Worm (Caenorhabditis elegans): ENCODE measurements around the gene ifb-2.
A peak's percentile ranks its signal among the peaks of the same experiment; 100 is the strongest.

The ifb-2 gene

ce11 chrII:5701485-5701884 is 48.5 kb upstream of the ifb-2 start (continued):
- TF ChIP-seq zip-4 (GFP tag; optimal IDR thresholded peaks at IDR 0.05), result peak; percentile 58
- peak; percentile 89 for TF ChIP-seq nhr-47 (tag; optimal IDR thresholded peaks at IDR 0.05)
- peak; percentile 78 for TF ChIP-seq swsn-7 (tag; optimal IDR thresholded peaks at IDR 0.05)
- TF ChIP-seq F16B12.6 (tag; optimal IDR thresholded peaks at IDR 0.05), result peak; percentile 12
- no peak for TF ChIP-seq C34B4.2 (tag; optimal IDR thresholded peaks at IDR 0.05)
- TF ChIP-seq snpc-4 (tag; optimal IDR thresholded peaks at IDR 0.05), result peak; percentile 99
- TF ChIP-seq irx-1 (tag; optimal IDR thresholded peaks at IDR 0.05), result peak; percentile 58
- peak; percentile 56 to 69 for TF ChIP-seq efl-1 (optimal IDR thresholded peaks at IDR 0.05)
- peak; percentile 32 to 95 for TF ChIP-seq efl-1 (GFP tag; optimal IDR thresholded peaks at IDR 0.05 in 1 of 2)
- TF ChIP-seq pag-3 (tag; optimal IDR thresholded peaks at IDR 0.05; ENCODE audit: borderline replicate concordance, insufficient read depth), result no peak
- TF ChIP-seq dsc-1 (tag; optimal IDR thresholded peaks at IDR 0.05), result peak; percentile 71
- peak; percentile 71 for TF ChIP-seq lin-14 (GFP tag; optimal IDR thresholded peaks at IDR 0.05)
- TF ChIP-seq ama-1 (optimal IDR thresholded peaks at IDR 0.05), result peak; percentile 84
- TF ChIP-seq mdl-1 (tag; optimal IDR thresholded peaks at IDR 0.05), result peak in 1 of 2 experiments; percentile 73
- peak; percentile 36 for TF ChIP-seq lir-3 (tag; optimal IDR thresholded peaks at IDR 0.05; ENCODE audit: poor library complexity)
- peak; percentile 44 to 80 (median 70) for TF ChIP-seq ceh-82 (tag; optimal IDR thresholded peaks at IDR 0.05)
- TF ChIP-seq lin-13 (GFP tag; optimal IDR thresholded peaks at IDR 0.05), result peak; percentile 53
- TF ChIP-seq lin-35 (GFP tag; optimal IDR thresholded peaks at IDR 0.05), result peak; percentile 45 to 72
- no peak for TF ChIP-seq efl-3 (GFP tag; optimal IDR thresholded peaks at IDR 0.05)
- peak; percentile 34 for TF ChIP-seq skn-1 (tag; optimal IDR thresholded peaks at IDR 0.05)

ce11 chrII:5702611-5703192 is 47.3 kb upstream of the ifb-2 start:
- peak; percentile 46 for TF ChIP-seq lin-14 (GFP tag; optimal IDR thresholded peaks at IDR 0.05)
- TF ChIP-seq ets-5 (GFP tag; IDR thresholded peaks at IDR 0.05), result no peak
- no peak for TF ChIP-seq tbx-2 (tag; optimal IDR thresholded peaks at IDR 0.05)
- TF ChIP-seq dsc-1 (tag; optimal IDR thresholded peaks at IDR 0.05), result no peak
- peak; percentile 29 for TF ChIP-seq fkh-10 (GFP tag; optimal IDR thresholded peaks at IDR 0.05)
- no peak for TF ChIP-seq alr-1 (tag; optimal IDR thresholded peaks at IDR 0.05; ENCODE audit: borderline replicate concordance)
- TF ChIP-seq nhr-237 (tag; optimal IDR thresholded peaks at IDR 0.05), result no peak
- TF ChIP-seq grh-1 (GFP tag; IDR thresholded peaks at IDR 0.05), result no peak
- TF ChIP-seq zag-1 (tag; optimal IDR thresholded peaks at IDR 0.05), result no peak
- TF ChIP-seq fkh-4 (tag; optimal IDR thresholded peaks at IDR 0.05; ENCODE audit: borderline replicate concordance), result no peak
- TF ChIP-seq nhr-85 (tag), result peak; percentile 78
- no peak for TF ChIP-seq dpl-1 (GFP tag; optimal IDR thresholded peaks at IDR 0.05)
- peak; percentile 69 for TF ChIP-seq blmp-1 (tag; optimal IDR thresholded peaks at IDR 0.05)
- TF ChIP-seq efl-1 (optimal IDR thresholded peaks at IDR 0.05), result no peak
- peak in 1 of 2 experiments; percentile 50 for TF ChIP-seq efl-1 (GFP tag; optimal IDR thresholded peaks at IDR 0.05 in 1 of 2)
- TF ChIP-seq aha-1 (tag; optimal IDR thresholded peaks at IDR 0.05), result no peak
- peak; percentile 29 for TF ChIP-seq snu-23 (GFP tag; optimal IDR thresholded peaks at IDR 0.05)
- no peak for TF ChIP-seq nhr-19 (GFP tag; conservative IDR thresholded peaks at IDR 0.05)

DNA sequence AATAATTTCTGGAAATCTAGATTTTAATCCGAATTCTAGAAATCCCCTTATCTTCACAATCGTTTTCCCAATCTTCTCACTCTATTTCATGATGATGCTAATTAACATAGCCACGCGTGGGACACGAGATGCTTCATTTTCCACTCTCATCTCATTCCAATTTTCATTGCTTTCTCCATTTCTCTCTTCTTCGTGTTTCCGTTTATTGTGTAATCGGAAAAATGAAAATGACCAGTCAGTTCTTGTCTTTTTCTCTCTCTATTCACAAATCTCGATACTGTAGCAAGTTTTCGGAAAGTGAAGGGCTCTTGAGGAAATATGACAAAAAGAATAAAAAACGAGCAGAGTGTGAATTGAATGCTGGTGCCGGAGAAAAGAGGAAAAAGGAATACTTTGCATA is 45.5 kb upstream of the ifb-2 start:
- TF ChIP-seq blmp-1 (tag; optimal IDR thresholded peaks at IDR 0.05), result peak; percentile 93
- TF ChIP-seq nhr-85 (tag), result peak; percentile 15
- no peak for TF ChIP-seq nhr-28 (tag; optimal IDR thresholded peaks at IDR 0.05)
- TF ChIP-seq lin-14 (GFP tag; optimal IDR thresholded peaks at IDR 0.05), result peak; percentile 55

DNA sequence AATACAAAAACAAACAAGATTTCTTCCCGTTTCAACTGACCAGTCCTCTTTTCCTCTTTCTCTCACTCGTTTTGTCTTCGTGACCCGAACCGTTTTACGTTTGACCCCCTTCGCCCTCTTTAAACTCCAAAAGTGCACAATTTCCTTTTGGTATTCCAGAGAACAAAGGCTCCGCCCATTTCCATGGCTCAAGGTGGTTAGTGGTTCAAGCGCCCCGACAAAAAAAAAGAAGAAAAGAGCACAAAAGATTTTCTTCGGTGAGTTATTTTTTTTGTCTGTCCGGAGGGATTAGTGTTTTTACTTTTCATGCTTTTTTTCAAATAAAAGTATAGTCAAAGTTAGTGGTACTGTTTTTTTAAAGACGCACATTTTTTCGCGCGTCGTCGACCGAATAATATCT is 42.5 kb upstream of the ifb-2 start, which contains the start of gene osta-2:
osta-2 (plus strand) TSS at position 160 of the 400 bp plus-strand sequence.
- TF ChIP-seq egl-13 (tag; optimal IDR thresholded peaks at IDR 0.05) (no peak), nhr-90 (tag; optimal IDR thresholded peaks at IDR 0.05; ENCODE audit: poor library complexity) (no peak), lin-14 (GFP tag; optimal IDR thresholded peaks at IDR 0.05) (peak; percentile 27), mdl-1 (tag; optimal IDR thresholded peaks at IDR 0.05) (no peak), blmp-1 (tag; optimal IDR thresholded peaks at IDR 0.05) (peak; percentile 12), hlh-17 (GFP tag; optimal IDR thresholded peaks at IDR 0.05; ENCODE audit: borderline replicate concordance) (no peak)

Measured in whole organism, L1 larva.